Worm (Caenorhabditis elegans) whole organism, L2 larva: ENCODE measurements around the gene str-67.
A peak's percentile ranks its signal among the peaks of the same experiment; 100 is the strongest.

Experiments
- C34F6.9 ChIP-seq: fragments of 150-350 bp; optimal IDR thresholded peaks from 2 replicates; lab custom pipeline; 2014; ENCODE audit warnings: missing biosample characterization, missing genetic modification characterization
- Y55F3AM.14 ChIP-seq: fragments of 200-800 bp; sonication (Bioruptor generic); optimal IDR thresholded peaks from 2 replicates; lab custom pipeline; 2018; ENCODE audit warnings: mild to moderate bottlenecking, missing genetic modification characterization, missing compliant biosample characterization
- ZK546.5 ChIP-seq: sonication (generic microtip); optimal IDR thresholded peaks from 2 replicates; lab custom pipeline; 2017; ENCODE audit warnings: missing biosample characterization, missing genetic modification characterization
- alr-1 ChIP-seq: fragments of 150-350 bp; optimal IDR thresholded peaks from 2 replicates; lab custom pipeline; 2014; ENCODE audit warnings: missing biosample characterization, missing genetic modification characterization
- aly-2 ChIP-seq: fragments of 150-350 bp; optimal IDR thresholded peaks from 2 replicates; lab custom pipeline; 2014; ENCODE audit warnings: missing biosample characterization, missing genetic modification characterization
- ama-1 ChIP-seq: fragments of 150-350 bp; optimal IDR thresholded peaks from 2 replicates; lab custom pipeline; 2018; ENCODE audit warnings: inconsistent platforms
- ceh-16 ChIP-seq: fragments of 150-350 bp; optimal IDR thresholded peaks from 2 replicates; lab custom pipeline; 2014; ENCODE audit warnings: missing biosample characterization, missing genetic modification characterization
- ceh-82 ChIP-seq: fragments of 150-350 bp; optimal IDR thresholded peaks from 2 replicates; lab custom pipeline; 2014; ENCODE audit warnings: missing biosample characterization, missing genetic modification characterization
- crh-2 ChIP-seq: sonication (generic microtip); optimal IDR thresholded peaks from 2 replicates; lab custom pipeline; 2017; ENCODE audit warnings: missing biosample characterization, missing genetic modification characterization
- egl-27 ChIP-seq: sonication (generic microtip); optimal IDR thresholded peaks from 3 replicates; lab custom pipeline; 2017; ENCODE audit warnings: missing biosample characterization, missing genetic modification reagents, missing genetic modification characterization
- elt-1 ChIP-seq: fragments of 150-350 bp; optimal IDR thresholded peaks from 2 replicates; lab custom pipeline; 2014; ENCODE audit warnings: missing biosample characterization, missing genetic modification characterization
- elt-3 ChIP-seq: sonication (generic microtip); optimal IDR thresholded peaks from 2 replicates; lab custom pipeline; 2017; ENCODE audit warnings: missing biosample characterization, missing genetic modification characterization
- fos-1 ChIP-seq: fragments of 150-350 bp; optimal IDR thresholded peaks from 2 replicates; lab custom pipeline; 2014; ENCODE audit warnings: missing biosample characterization, missing genetic modification characterization
- lin-39 ChIP-seq: fragments of 150-350 bp; optimal IDR thresholded peaks from 2 replicates; lab custom pipeline; 2014; ENCODE audit warnings: missing biosample characterization, missing genetic modification reagents, missing genetic modification characterization
- mbf-1 ChIP-seq: sonication (generic microtip); optimal IDR thresholded peaks from 2 replicates; lab custom pipeline; 2017; ENCODE audit warnings: missing biosample characterization, missing genetic modification characterization
- mdl-1 ChIP-seq, 2 experiments: fragments of 150-350 bp in 1 of 2; sonication (generic microtip) in 1 of 2; optimal IDR thresholded peaks; 2 replicates each; lab custom pipeline; 2017; ENCODE audit warnings: missing biosample characterization in 2 of 2, missing genetic modification characterization in 2 of 2
- nhr-11 ChIP-seq: fragments of 150-350 bp; optimal IDR thresholded peaks from 2 replicates; lab custom pipeline; 2014; ENCODE audit warnings: missing biosample characterization, missing genetic modification characterization
- nhr-129 ChIP-seq: fragments of 150-350 bp; optimal IDR thresholded peaks from 2 replicates; lab custom pipeline; 2014; ENCODE audit warnings: missing biosample characterization, missing genetic modification characterization
- nhr-21 ChIP-seq: fragments of 150-350 bp; optimal IDR thresholded peaks from 2 replicates; lab custom pipeline; 2014; ENCODE audit warnings: missing biosample characterization, missing genetic modification characterization
- nhr-23 ChIP-seq: fragments of 150-350 bp; optimal IDR thresholded peaks from 2 replicates; lab custom pipeline; 2014; ENCODE audit warnings: missing biosample characterization, missing genetic modification reagents, missing genetic modification characterization
- nhr-237 ChIP-seq: fragments of 150-350 bp; optimal IDR thresholded peaks from 2 replicates; lab custom pipeline; 2014; ENCODE audit warnings: missing biosample characterization, missing genetic modification characterization
- nhr-25 ChIP-seq: fragments of 150-350 bp; sonication (generic microtip); optimal IDR thresholded peaks from 3 replicates; lab custom pipeline; 2014; ENCODE audit warnings: missing biosample characterization, missing genetic modification characterization
- nhr-6 ChIP-seq: fragments of 150-350 bp; optimal IDR thresholded peaks from 2 replicates; lab custom pipeline; 2014; ENCODE audit warnings: missing biosample characterization, missing genetic modification characterization
- nhr-77 ChIP-seq: fragments of 150-350 bp; optimal IDR thresholded peaks from 2 replicates; lab custom pipeline; 2014; ENCODE audit warnings: missing biosample characterization, missing genetic modification characterization
- peb-1 ChIP-seq: fragments of 150-350 bp; optimal IDR thresholded peaks from 2 replicates; lab custom pipeline; 2014; ENCODE audit warnings: missing biosample characterization, missing genetic modification characterization
- skn-1 ChIP-seq: sonication (generic microtip); optimal IDR thresholded peaks from 2 replicates; lab custom pipeline; 2017; ENCODE audit warnings: missing biosample characterization, missing genetic modification characterization
- sma-3 ChIP-seq: sonication (generic microtip); optimal IDR thresholded peaks from 2 replicates; lab custom pipeline; 2016; ENCODE audit warnings: missing genetic modification reagents, missing genetic modification characterization, missing compliant biosample characterization
- sma-9 ChIP-seq, 2 experiments: fragments of 150-350 bp in 1 of 2; sonication (generic microtip) in 1 of 2; optimal IDR thresholded peaks; 2 replicates each; lab custom pipeline; 2014 to 2016; ENCODE audit warnings: missing genetic modification characterization in 2 of 2, mild to moderate bottlenecking in 1 of 2, missing biosample characterization in 1 of 2, missing compliant biosample characterization in 1 of 2, missing genetic modification reagents in 1 of 2, moderate library complexity in 1 of 2
- snpc-4 ChIP-seq: fragments of 150-350 bp; optimal IDR thresholded peaks from 2 replicates; lab custom pipeline; 2014; ENCODE audit warnings: missing biosample characterization, missing genetic modification characterization
- unc-39 ChIP-seq: fragments of 150-350 bp; optimal IDR thresholded peaks from 2 replicates; lab custom pipeline; 2014; ENCODE audit warnings: missing biosample characterization, missing genetic modification characterization
- unc-55 ChIP-seq: fragments of 150-350 bp; sonication (generic microtip); optimal IDR thresholded peaks from 3 replicates; lab custom pipeline; 2014; ENCODE audit warnings: missing biosample characterization, missing genetic modification reagents, missing genetic modification characterization
- unc-62 ChIP-seq: fragments of 150-350 bp; optimal IDR thresholded peaks from 2 replicates; lab custom pipeline; 2014; ENCODE audit warnings: missing biosample characterization, missing genetic modification reagents, missing genetic modification characterization
- ztf-11 ChIP-seq: sonication (generic microtip); optimal IDR thresholded peaks from 2 replicates; lab custom pipeline; 2017; ENCODE audit warnings: missing biosample characterization, missing genetic modification characterization

Gene str-67

ce11 chrV:1027044-1027443 is 37.3 kb downstream of the str-67 start, which contains the start of gene R09A1.3:
Gene R09A1.3 (minus strand): TSS chrV:1027074.
- TF ChIP-seq ceh-16 (no peak), fos-1 (tag; lab: Kevin White, UChicago) (peak; percentile 45)
- TF ChIP-seq, all 48 proteins: peak for 1

- TF ChIP-seq ama-1 (lab: Kevin White, UChicago) (no peak), lin-39 (no peak), nhr-25 (tag; lab: Kevin White, UChicago) (no peak), C34F6.9 (no peak)
These were observed 41.0 kb downstream of the str-67 start, which contains the start of gene pei-2 for ce11 chrV:1023367-1023766. Gene pei-2 (minus strand): TSS chrV:1023467.

ce11 chrV:1021456-1021855 is 42.9 kb downstream of the str-67 start:
- TF ChIP-seq ztf-11 (tag; lab: Kevin White, UChicago) (no peak), nhr-11 (tag; lab: Kevin White, UChicago) (no peak), nhr-21 (tag; lab: Kevin White, UChicago) (no peak), alr-1 (no peak), unc-39 (tag; lab: Kevin White, UChicago) (no peak), mdl-1 (tag; optimal IDR thresholded peaks at IDR 0.05; lab: Kevin White, UChicago) (no peak), sma-3 (GFP tag; lab: Kevin White, UChicago) (no peak), nhr-129 (tag; lab: Kevin White, UChicago) (no peak), ceh-82 (tag; lab: Kevin White, UChicago) (no peak), fos-1 (tag; lab: Kevin White, UChicago) (no peak), aly-2 (tag; lab: Kevin White, UChicago) (no peak), Y55F3AM.14 (GFP tag; lab: Kevin White, UChicago) (no peak), skn-1 (tag; lab: Kevin White, UChicago) (no peak), sma-9 (GFP tag; optimal IDR thresholded peaks at IDR 0.05; lab: Kevin White, UChicago) (no peak), sma-9 (tag; optimal IDR thresholded peaks at IDR 0.05; lab: Kevin White, UChicago) (no peak), snpc-4 (no peak), peb-1 (tag; lab: Kevin White, UChicago) (no peak)

DNA sequence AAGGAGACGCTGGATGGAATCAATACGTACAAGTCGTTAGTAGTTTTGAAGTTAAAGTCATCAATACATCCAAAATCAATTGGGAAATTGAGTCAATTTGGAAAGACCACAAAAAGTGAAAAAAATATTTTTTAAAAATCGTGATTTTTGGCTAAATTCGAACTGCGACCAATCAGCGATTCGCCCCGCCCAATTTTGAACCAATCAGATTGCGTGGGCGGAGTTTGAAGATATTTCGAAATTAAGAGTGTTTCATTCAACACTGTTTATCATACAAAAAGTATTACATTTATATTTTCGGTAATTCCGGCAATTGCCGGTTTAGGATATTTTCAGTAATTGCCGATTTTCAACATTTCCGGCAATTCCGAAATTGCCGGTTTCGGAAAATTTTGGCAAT is 47.2 kb downstream of the str-67 start:
- TF ChIP-seq nhr-129 (tag; lab: Kevin White, UChicago): no peak
- TF ChIP-seq nhr-6 (tag; lab: Kevin White, UChicago): no peak
- no peak for TF ChIP-seq nhr-77 (tag; lab: Kevin White, UChicago)
- no peak for TF ChIP-seq egl-27 (tag; lab: Kevin White, UChicago)
- no peak for TF ChIP-seq nhr-21 (tag; lab: Kevin White, UChicago)
- no peak for TF ChIP-seq elt-1 (tag; lab: Kevin White, UChicago)
- no peak for TF ChIP-seq ztf-11 (tag; lab: Kevin White, UChicago)
- TF ChIP-seq crh-2 (tag; lab: Kevin White, UChicago): no peak
- no peak for TF ChIP-seq ZK546.5 (tag; lab: Kevin White, UChicago)
- no peak for TF ChIP-seq alr-1
- no peak for TF ChIP-seq nhr-23 (tag; lab: Kevin White, UChicago)
- no peak for TF ChIP-seq ceh-82 (tag; lab: Kevin White, UChicago)
- TF ChIP-seq unc-55 (GFP tag; lab: Kevin White, UChicago): no peak

ce11 chrV:1015194-1015593 is 49.2 kb downstream of the str-67 start:
- TF ChIP-seq egl-27 (tag; lab: Kevin White, UChicago): no peak
- TF ChIP-seq unc-62 (GFP tag; lab: Kevin White, UChicago): no peak
- TF ChIP-seq mbf-1: no peak
- TF ChIP-seq elt-3 (tag; lab: Kevin White, UChicago): no peak
- no peak for TF ChIP-seq crh-2 (tag; lab: Kevin White, UChicago)
- TF ChIP-seq alr-1: no peak
- no peak for TF ChIP-seq nhr-77 (tag; lab: Kevin White, UChicago)
- TF ChIP-seq ama-1 (lab: Kevin White, UChicago): no peak
- TF ChIP-seq nhr-237: no peak
- no peak for TF ChIP-seq sma-9 (GFP tag; optimal IDR thresholded peaks at IDR 0.05; lab: Kevin White, UChicago)
- TF ChIP-seq sma-9 (tag; optimal IDR thresholded peaks at IDR 0.05; lab: Kevin White, UChicago): no peak
- no peak for TF ChIP-seq nhr-6 (tag; lab: Kevin White, UChicago)
- no peak for TF ChIP-seq mdl-1 (tag; optimal IDR thresholded peaks at IDR 0.05; lab: Kevin White, UChicago)
